Worm (Caenorhabditis elegans) whole organism, mixed stage, embryonic: ENCODE measurements around the gene dhrs-4.

ENCODE experiments used
- bed-3 ChIP-seq: fragments of 200-800 bp; sonication (Bioruptor generic); optimal IDR thresholded peaks from 3 replicates; lab custom pipeline; 2018; ENCODE audit warnings: mild to moderate bottlenecking, missing genetic modification characterization, moderate library complexity, missing compliant biosample characterization
- blmp-1 ChIP-seq: fragments of 150-350 bp; optimal IDR thresholded peaks from 2 replicates; lab custom pipeline; 2014; ENCODE audit warnings: missing biosample characterization, missing genetic modification characterization
- ceh-43 ChIP-seq: fragments of 200-800 bp; sonication (Bioruptor generic); optimal IDR thresholded peaks from 2 replicates; lab custom pipeline; 2018; ENCODE audit warnings: mild to moderate bottlenecking, missing genetic modification characterization, moderate library complexity, missing compliant biosample characterization
- ceh-83 ChIP-seq: fragments of 200-800 bp; sonication (Bioruptor generic); optimal IDR thresholded peaks from 2 replicates; lab custom pipeline; 2018; ENCODE audit warnings: mild to moderate bottlenecking, missing genetic modification characterization, missing compliant biosample characterization
- ces-1 ChIP-seq: fragments of 150-350 bp; optimal IDR thresholded peaks from 2 replicates; lab custom pipeline; 2014; ENCODE audit warnings: missing biosample characterization, missing genetic modification reagents, missing genetic modification characterization
- cnd-1 ChIP-seq: fragments of 200-800 bp; sonication (Bioruptor generic); optimal IDR thresholded peaks from 2 replicates; lab custom pipeline; 2018; ENCODE audit warnings: mild to moderate bottlenecking, missing genetic modification characterization, missing compliant biosample characterization
- drap-1 ChIP-seq: fragments of 200-800 bp; sonication (Bioruptor generic); optimal IDR thresholded peaks from 3 replicates; lab custom pipeline; 2018; ENCODE audit warnings: mild to moderate bottlenecking, missing genetic modification characterization, missing compliant biosample characterization
- elt-3 ChIP-seq: fragments of 150-350 bp; optimal IDR thresholded peaks from 2 replicates; lab custom pipeline; 2014; ENCODE audit warnings: missing biosample characterization, missing genetic modification characterization
- flh-1 ChIP-seq: fragments of 200-800 bp; sonication (Bioruptor generic); optimal IDR thresholded peaks from 2 replicates; lab custom pipeline; 2018; ENCODE audit warnings: mild to moderate bottlenecking, missing genetic modification characterization, moderate library complexity, missing compliant biosample characterization
- hlh-1 ChIP-seq: fragments of 150-350 bp; optimal IDR thresholded peaks from 2 replicates; lab custom pipeline; 2014; ENCODE audit warnings: missing biosample characterization, missing genetic modification reagents, missing genetic modification characterization
- lin-32 ChIP-seq: fragments of 200-800 bp; sonication (Bioruptor generic); optimal IDR thresholded peaks from 2 replicates; lab custom pipeline; 2018; ENCODE audit warnings: mild to moderate bottlenecking, missing genetic modification characterization, missing compliant biosample characterization
- lsy-2 ChIP-seq: fragments of 150-350 bp; optimal IDR thresholded peaks from 2 replicates; lab custom pipeline; 2014; ENCODE audit warnings: missing biosample characterization, missing genetic modification characterization
- mab-5 ChIP-seq: fragments of 150-350 bp; optimal IDR thresholded peaks from 2 replicates; lab custom pipeline; 2014; ENCODE audit warnings: missing biosample characterization, missing genetic modification characterization
- mls-2 ChIP-seq: sonication (generic microtip); optimal IDR thresholded peaks from 2 replicates; lab custom pipeline; 2016; ENCODE audit warnings: mild to moderate bottlenecking, missing genetic modification characterization, moderate library complexity, missing compliant biosample characterization
- nhr-12 ChIP-seq: fragments of 150-350 bp; optimal IDR thresholded peaks from 2 replicates; lab custom pipeline; 2014; ENCODE audit warnings: missing biosample characterization, missing genetic modification characterization
- nhr-2 ChIP-seq: fragments of 150-350 bp; optimal IDR thresholded peaks from 2 replicates; lab custom pipeline; 2014; ENCODE audit warnings: missing biosample characterization, missing genetic modification characterization
- nhr-237 ChIP-seq: fragments of 150-350 bp; optimal IDR thresholded peaks from 2 replicates; lab custom pipeline; 2014; ENCODE audit warnings: missing biosample characterization, missing genetic modification characterization
- nhr-28 ChIP-seq: fragments of 150-350 bp; optimal IDR thresholded peaks from 2 replicates; lab custom pipeline; 2014; ENCODE audit warnings: missing biosample characterization, missing genetic modification characterization
- sem-2 ChIP-seq: fragments of 200-800 bp; sonication (Bioruptor generic); optimal IDR thresholded peaks from 2 replicates; lab custom pipeline; 2018; ENCODE audit warnings: mild to moderate bottlenecking, missing genetic modification characterization, missing compliant biosample characterization
- snpc-4 ChIP-seq: fragments of 150-350 bp; optimal IDR thresholded peaks from 2 replicates; lab custom pipeline; 2014; ENCODE audit warnings: missing biosample characterization, missing genetic modification characterization
- sptf-1 ChIP-seq: sonication (generic microtip); optimal IDR thresholded peaks from 2 replicates; lab custom pipeline; 2017; ENCODE audit warnings: mild to moderate bottlenecking, missing genetic modification characterization, moderate library complexity, missing compliant biosample characterization
- tbx-8 ChIP-seq: fragments of 200-800 bp; sonication (Bioruptor generic); optimal IDR thresholded peaks from 2 replicates; lab custom pipeline; 2018; ENCODE audit warnings: mild to moderate bottlenecking, missing genetic modification characterization, moderate library complexity, missing compliant biosample characterization
- unc-39 ChIP-seq: fragments of 150-350 bp; optimal IDR thresholded peaks from 2 replicates; lab custom pipeline; 2014; ENCODE audit warnings: missing biosample characterization, missing genetic modification characterization
- unc-62 ChIP-seq: fragments of 150-350 bp; optimal IDR thresholded peaks from 2 replicates; lab custom pipeline; 2014; ENCODE audit warnings: missing biosample characterization, missing genetic modification reagents, missing genetic modification characterization
- ztf-11 ChIP-seq: fragments of 150-350 bp; optimal IDR thresholded peaks from 2 replicates; lab custom pipeline; 2014; ENCODE audit warnings: missing biosample characterization, missing genetic modification characterization

dhrs-4 gene

DNA sequence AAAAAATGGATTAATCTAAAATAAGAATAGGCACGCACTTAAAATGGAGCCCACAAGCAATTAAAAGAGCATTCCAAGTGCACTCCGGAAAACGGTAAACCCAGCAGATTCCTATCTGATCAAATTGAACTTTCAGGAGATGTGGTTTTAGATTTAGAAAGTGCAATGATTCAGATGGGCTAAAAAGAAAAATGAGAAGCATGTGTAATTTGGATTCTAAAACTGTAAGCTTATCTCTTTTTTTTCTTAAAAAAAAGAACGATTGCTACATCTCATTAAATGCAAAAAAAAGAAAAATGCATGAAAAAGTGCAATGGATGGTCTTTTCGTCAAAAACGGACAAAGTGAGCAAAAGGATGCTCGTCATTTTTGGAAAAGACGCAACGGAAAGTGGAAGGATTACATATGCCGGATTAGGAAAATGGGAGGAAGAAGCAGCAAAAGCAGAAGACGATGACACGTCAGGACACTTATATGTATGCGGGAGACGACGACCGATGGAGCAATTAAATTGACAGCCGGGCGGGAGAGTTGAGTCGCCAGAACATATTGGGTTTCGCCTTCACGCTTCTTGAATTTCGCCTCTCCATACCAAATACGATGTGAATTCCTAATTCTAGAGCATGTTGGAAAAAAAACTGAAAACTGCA lies 23.7 kb upstream of the dhrs-4 start:
- peak; percentile 53 for TF ChIP-seq unc-62 (GFP tag; lab: Kevin White, UChicago)
- no peak for TF ChIP-seq hlh-1 (tag; lab: Kevin White, UChicago)
- TF ChIP-seq bed-3 (GFP tag; lab: Kevin White, UChicago) = no peak
- TF ChIP-seq ceh-43 = no peak
- TF ChIP-seq tbx-8 (GFP tag; lab: Kevin White, UChicago) = no peak
- TF ChIP-seq nhr-28 (tag; lab: Kevin White, UChicago) = no peak
- TF ChIP-seq ces-1 (GFP tag; lab: Kevin White, UChicago) = peak; percentile 58
- no peak for TF ChIP-seq ztf-11

DNA sequence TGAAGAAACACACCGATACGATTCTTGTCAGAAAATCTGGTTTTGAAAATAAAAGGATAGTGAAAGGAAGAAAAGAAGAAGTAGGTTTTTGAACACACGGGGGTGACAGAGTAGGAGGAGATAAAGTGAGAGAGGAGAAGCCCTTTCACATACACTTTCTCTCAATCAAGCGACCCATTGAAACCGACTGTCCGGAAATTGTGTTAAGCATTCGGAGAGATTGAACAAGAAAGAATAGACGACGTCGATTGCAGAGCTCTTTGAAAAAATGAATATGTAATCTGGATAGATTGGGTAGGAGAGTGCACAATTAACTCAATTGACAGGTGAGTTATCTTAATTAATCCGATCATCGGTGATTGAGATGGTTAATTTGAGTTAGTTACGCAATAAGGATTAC lies 21.1 kb upstream of the dhrs-4 start:
- TF ChIP-seq nhr-12 (no peak), ces-1 (GFP tag; lab: Kevin White, UChicago) (peak; percentile 89)
- TF ChIP-seq, all 35 proteins: peak for 1

DNA sequence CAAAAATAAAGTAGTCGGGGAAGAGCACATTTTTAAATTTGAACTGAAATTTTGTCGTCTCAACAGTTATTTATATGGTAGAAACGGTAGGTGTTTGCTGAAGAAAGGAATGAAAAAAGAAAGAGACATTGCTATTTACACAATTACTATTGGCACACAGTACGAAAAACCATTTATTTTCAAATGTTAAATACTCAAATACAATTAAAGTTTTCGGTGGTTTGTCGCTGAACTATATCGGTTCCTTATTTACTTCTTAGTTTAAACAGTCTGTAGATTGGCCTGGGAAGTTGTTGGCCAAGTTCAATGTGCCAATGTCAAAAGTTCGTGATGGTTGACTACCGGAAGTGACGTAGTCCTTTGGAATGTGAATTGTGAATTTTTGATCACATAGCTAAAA lies 18.4 kb upstream of the dhrs-4 start, which contains the start of gene ttr-27:
Gene ttr-27, minus strand, starts transcription at position 45 of the 400 bp plus-strand sequence.
- TF ChIP-seq ces-1 (GFP tag; lab: Kevin White, UChicago) (no peak), ztf-11 (no peak), elt-3 (no peak), cnd-1 (no peak), blmp-1 (tag; lab: Kevin White, UChicago) (no peak), mls-2 (tag; lab: Kevin White, UChicago) (no peak), nhr-237 (tag; lab: Kevin White, UChicago) (no peak), unc-39 (tag; lab: Kevin White, UChicago) (no peak), unc-62 (GFP tag; lab: Kevin White, UChicago) (no peak), flh-1 (GFP tag; lab: Kevin White, UChicago) (no peak), hlh-1 (tag; lab: Kevin White, UChicago) (no peak), snpc-4 (tag; lab: Kevin White, UChicago) (no peak)

DNA sequence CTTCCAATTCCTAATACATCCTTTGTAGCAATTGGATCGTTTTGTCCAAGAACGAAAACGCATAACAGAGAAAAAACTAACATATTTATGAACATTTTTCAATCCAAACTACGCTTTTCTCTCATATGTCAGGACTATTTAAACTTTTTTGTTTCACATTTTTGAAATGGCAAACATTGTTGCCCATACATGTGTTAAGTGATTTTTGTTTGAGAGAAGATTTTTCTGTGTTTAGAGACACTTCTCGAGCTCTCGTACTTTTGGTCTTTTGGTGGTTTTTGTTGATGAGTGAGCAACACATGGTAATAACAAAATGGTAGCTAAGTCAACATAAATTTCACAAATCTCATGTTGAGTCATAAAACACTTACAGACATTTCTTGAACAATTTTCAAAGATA lies 17.3 kb upstream of the dhrs-4 start, which contains the start of gene ttr-28:
Gene ttr-28, minus strand, starts transcription at position 101 of the 400 bp plus-strand sequence.
- TF ChIP-seq nhr-2 (no peak), mls-2 (tag; lab: Kevin White, UChicago) (no peak), ceh-83 (GFP tag; lab: Kevin White, UChicago) (no peak), cnd-1 (no peak), ceh-43 (no peak), unc-39 (tag; lab: Kevin White, UChicago) (no peak), nhr-28 (tag; lab: Kevin White, UChicago) (no peak)

DNA sequence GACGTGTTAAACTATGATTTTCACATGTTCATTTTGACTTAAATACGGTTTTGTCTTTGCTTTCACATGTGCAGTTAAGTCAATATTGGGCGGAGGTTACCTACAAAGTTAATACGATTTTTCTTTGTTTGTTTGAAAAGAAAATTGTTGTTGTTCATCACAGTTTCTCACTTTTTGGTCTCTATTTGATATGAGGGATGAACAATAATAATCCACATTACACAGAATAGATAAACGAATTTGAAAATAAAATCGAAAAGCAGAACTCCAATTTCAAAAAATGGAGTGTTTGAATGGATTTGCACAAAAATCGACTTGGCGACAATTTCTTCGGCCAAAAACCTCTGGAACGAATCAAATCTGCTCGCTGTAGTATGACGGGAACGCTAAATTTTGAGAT lies 15.7 kb upstream of the dhrs-4 start, which contains the start of gene ttr-29:
Gene ttr-29, minus strand, starts transcription at position 101 of the 400 bp plus-strand sequence.
- TF ChIP-seq sptf-1 = no peak
- TF ChIP-seq drap-1 (GFP tag; lab: Kevin White, UChicago) = no peak

DNA sequence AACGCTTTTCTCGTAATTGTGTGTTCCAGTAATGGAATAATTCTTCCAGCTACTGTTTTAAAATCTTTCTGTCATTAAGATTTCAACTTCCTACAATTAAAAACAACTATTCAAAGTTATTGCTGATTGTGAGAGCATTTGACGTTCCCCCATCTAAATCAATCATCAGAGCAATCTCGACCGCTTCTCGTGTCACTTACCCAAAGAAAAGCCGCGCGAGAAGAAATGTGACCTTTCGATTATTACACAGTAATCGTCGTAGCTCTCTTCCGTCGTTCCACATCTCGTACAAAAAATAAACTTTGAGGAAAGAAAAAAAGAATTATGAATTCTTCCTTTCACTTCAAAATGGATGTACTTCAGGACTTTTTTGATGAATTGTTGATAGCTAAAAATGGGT lies 15.0 kb upstream of the dhrs-4 start:
- peak; percentile 43 for TF ChIP-seq hlh-1 (tag; lab: Kevin White, UChicago)
- no peak for TF ChIP-seq elt-3
- no peak for TF ChIP-seq ces-1 (GFP tag; lab: Kevin White, UChicago)
- TF ChIP-seq mab-5 = no peak
- no peak for TF ChIP-seq lin-32 (GFP tag; lab: Kevin White, UChicago)
- peak; percentile 79 for TF ChIP-seq unc-62 (GFP tag; lab: Kevin White, UChicago)
- TF ChIP-seq sem-2 = no peak

DNA sequence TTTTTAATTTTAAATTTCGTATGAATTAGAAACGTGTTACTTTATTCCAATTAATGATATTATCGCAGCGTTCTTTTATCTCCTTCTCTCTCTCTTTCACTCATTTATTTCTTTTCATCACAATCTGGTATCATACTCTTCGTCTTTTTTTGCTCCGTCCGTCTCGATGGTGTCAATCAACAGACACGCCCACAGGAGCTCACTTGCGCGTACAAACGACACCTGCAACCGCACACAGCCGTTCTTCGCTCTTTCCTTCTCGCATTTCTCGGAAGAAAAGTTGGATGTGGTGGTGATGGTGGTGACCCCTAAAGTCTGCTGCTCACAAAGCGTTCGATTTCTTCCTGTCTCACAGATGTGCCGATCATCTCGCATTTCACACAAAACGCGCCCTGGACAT lies 13.8 kb upstream of the dhrs-4 start:
- no peak for TF ChIP-seq lsy-2 (tag; lab: Kevin White, UChicago)
- peak; percentile 89 for TF ChIP-seq hlh-1 (tag; lab: Kevin White, UChicago)
